Fruit fly (Drosophila melanogaster) whole organism, adult: Measurements from ENCODE around the gene SecCl.

ENCODE experiments used
- Hr96 ChIP-seq: fragments of 200-800 bp; sonication (Bioruptor generic); optimal IDR thresholded peaks from 2 replicates; lab custom pipeline; 2016; ENCODE audit warnings: missing biosample characterization, missing genetic modification characterization
- Mnt ChIP-seq: fragments of 200-800 bp; sonication (Bioruptor generic); optimal IDR thresholded peaks from 2 replicates; lab custom pipeline; 2016; ENCODE audit warnings: missing biosample characterization, mild to moderate bottlenecking, missing genetic modification characterization
- cic ChIP-seq: fragments of 200-800 bp; sonication (Bioruptor generic); optimal IDR thresholded peaks from 2 replicates; lab custom pipeline; 2017; ENCODE audit warnings: missing biosample characterization, mild to moderate bottlenecking, missing genetic modification characterization, moderate library complexity
- toe ChIP-seq: fragments of 200-800 bp; sonication (Bioruptor generic); optimal IDR thresholded peaks from 2 replicates; lab custom pipeline; 2016; ENCODE audit warnings: missing biosample characterization, missing genetic modification characterization

dm6 chr3L:17486130-17486529 lies 16.2 kb downstream of the SecCl start, which contains the start of gene CG6333:
- TF ChIP-seq Hr96 (GFP tag; lab: Kevin White, UChicago) (no peak), cic (no peak), Mnt (GFP tag; lab: Kevin White, UChicago) (no peak), toe (GFP tag; lab: Kevin White, UChicago) (no peak)
